Fruit fly (Drosophila melanogaster): ENCODE measurements around the gene Poxm.

Gene Poxm

dm6 chr3R:8282727-8283126, 50.9 kb downstream of the Poxm start (continued):
- no peak for TF ChIP-seq CG10631 (GFP tag; optimal IDR thresholded peaks at IDR 0.05)
- peak; percentile 81 for TF ChIP-seq svp (GFP tag)
- TF ChIP-seq CG8319 (GFP tag; optimal IDR thresholded peaks at IDR 0.05), result no peak
- TF ChIP-seq vri (GFP tag; optimal IDR thresholded peaks at IDR 0.05), result peak; percentile 5
- no peak for TF ChIP-seq salr (GFP tag; optimal IDR thresholded peaks at IDR 0.05)
- TF ChIP-seq CG9139 (GFP tag; optimal IDR thresholded peaks at IDR 0.05), result no peak
- no peak for TF ChIP-seq dac (GFP tag; optimal IDR thresholded peaks at IDR 0.05)
- no peak for TF ChIP-seq CG11762 (GFP tag; optimal IDR thresholded peaks at IDR 0.05; ENCODE audit: insufficient read depth)
- no peak for TF ChIP-seq fkh (GFP tag; optimal IDR thresholded peaks at IDR 0.05)
- no peak for TF ChIP-seq spab (GFP tag; optimal IDR thresholded peaks at IDR 0.05)
- peak; percentile 59 for TF ChIP-seq Sox102F (GFP tag; optimal IDR thresholded peaks at IDR 0.05)

dm6 chr3R:8279970-8280369, 53.6 kb downstream of the Poxm start:
- TF ChIP-seq svp (GFP tag) (peak; percentile 93), esn (GFP tag; optimal IDR thresholded peaks at IDR 0.05) (peak; percentile 16), Blimp-1 (GFP tag; optimal IDR thresholded peaks at IDR 0.05) (no peak), CG8119 (GFP tag; IDR thresholded peaks at IDR 0.05) (no peak), Eip78C (GFP tag) (peak; percentile 38), Sox102F (GFP tag; optimal IDR thresholded peaks at IDR 0.05) (no peak)

dm6 chr3R:8277494-8278293, 55.9 kb downstream of the Poxm start, which contains the start of gene ato:
ato (plus strand) TSS chr3R:8278052.
- 0 out of 3 replicates have a peak, but pooled peaks have one; percentile 18 for TF ChIP-seq CG6163 (GFP tag; IDR thresholded peaks at IDR 0.05)
- TF ChIP-seq CG7368 (GFP tag; optimal IDR thresholded peaks at IDR 0.05), result no peak
- TF ChIP-seq ss (GFP tag; optimal IDR thresholded peaks at IDR 0.05), result peak in 1 of 2 experiments; percentile 5

DNA sequence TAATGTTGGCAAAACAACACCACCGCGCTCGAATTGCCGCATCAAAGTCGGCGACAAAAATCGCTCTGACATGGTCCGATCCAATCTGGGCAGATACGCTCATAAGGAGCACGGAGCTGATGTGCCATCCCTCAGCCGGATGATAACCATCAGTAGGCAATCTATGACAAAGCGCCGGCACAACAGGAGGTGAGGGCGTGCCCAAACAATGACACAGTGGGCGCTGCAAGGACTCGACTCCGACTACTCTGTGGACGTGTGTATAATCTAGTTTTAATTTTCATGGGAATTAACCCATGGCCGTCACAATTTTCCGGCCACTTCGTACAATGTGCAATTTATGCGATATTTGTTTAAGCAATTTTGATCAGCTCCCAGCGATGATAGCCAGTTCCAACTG, 58.6 kb downstream of the Poxm start:
- no peak for TF ChIP-seq CG3032 (tag; optimal IDR thresholded peaks at IDR 0.05)
- TF ChIP-seq CG11902 (GFP tag; optimal IDR thresholded peaks at IDR 0.05), result no peak
- no peak for TF ChIP-seq acj6 (GFP tag; optimal IDR thresholded peaks at IDR 0.05)

DNA sequence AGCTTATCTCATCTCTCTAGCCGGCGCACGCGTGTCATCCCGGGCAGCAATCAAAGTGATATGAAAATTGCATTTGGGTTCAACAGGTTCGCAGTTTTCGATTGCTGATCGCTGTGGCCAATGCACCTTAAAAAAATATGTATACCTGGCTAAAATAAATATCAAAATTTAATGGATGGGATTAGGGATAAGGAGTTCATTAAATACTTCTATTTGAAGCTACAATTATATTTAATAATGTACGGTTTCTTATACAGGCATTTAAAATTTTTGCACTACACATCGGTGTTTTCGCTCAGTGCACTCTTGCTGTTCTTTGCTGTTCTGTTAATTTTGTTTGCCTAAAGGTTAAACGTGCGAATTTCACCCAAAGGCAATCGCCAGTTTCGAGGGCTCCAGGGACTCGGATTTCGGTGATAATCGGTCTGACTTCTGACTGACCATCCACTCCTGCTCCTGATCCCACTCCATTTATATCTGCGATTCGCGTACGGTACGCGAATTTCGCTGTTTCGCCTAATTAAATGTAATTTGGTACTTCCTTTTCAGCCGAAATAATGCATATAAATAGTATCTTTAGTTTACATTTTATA, 60.9 kb downstream of the Poxm start:
- TF ChIP-seq dac (GFP tag; optimal IDR thresholded peaks at IDR 0.05) (no peak), achi (GFP tag; optimal IDR thresholded peaks at IDR 0.05) (no peak), salr (GFP tag; optimal IDR thresholded peaks at IDR 0.05) (no peak), Lpt (GFP tag; optimal IDR thresholded peaks at IDR 0.05) (no peak), CG7368 (GFP tag; optimal IDR thresholded peaks at IDR 0.05) (no peak), Eip93F (GFP tag; optimal IDR thresholded peaks at IDR 0.05) (no peak), CG8632 (GFP tag; optimal IDR thresholded peaks at IDR 0.05) (no peak), Met (GFP tag; optimal IDR thresholded peaks at IDR 0.05) (peak; percentile 68), CG11762 (GFP tag; optimal IDR thresholded peaks at IDR 0.05; ENCODE audit: insufficient read depth) (no peak), Hr4 (GFP tag; optimal IDR thresholded peaks at IDR 0.05) (no peak), net (GFP tag; optimal IDR thresholded peaks at IDR 0.05) (no peak), eg (GFP tag; IDR thresholded peaks at IDR 0.05) (no peak), Sox102F (GFP tag; optimal IDR thresholded peaks at IDR 0.05) (peak; percentile 75), CG10669 (GFP tag; optimal IDR thresholded peaks at IDR 0.05) (no peak), cyc (GFP tag; optimal IDR thresholded peaks at IDR 0.05) (peak; percentile 74), CG3032 (tag; optimal IDR thresholded peaks at IDR 0.05) (no peak), CG10631 (GFP tag; optimal IDR thresholded peaks at IDR 0.05) (no peak), CG6163 (GFP tag; IDR thresholded peaks at IDR 0.05) (no peak), CG15336 (GFP tag; IDR thresholded peaks at IDR 0.05) (no peak), Eip75B (GFP tag; optimal IDR thresholded peaks at IDR 0.05) (no peak), CG8119 (GFP tag; IDR thresholded peaks at IDR 0.05) (no peak), esn (GFP tag; optimal IDR thresholded peaks at IDR 0.05) (peak; percentile 72), CG8319 (GFP tag; optimal IDR thresholded peaks at IDR 0.05) (no peak), CG34406 (GFP tag; optimal IDR thresholded peaks at IDR 0.05) (peak; percentile 42), Sox15 (GFP tag; optimal IDR thresholded peaks at IDR 0.05) (no peak), fkh (GFP tag; optimal IDR thresholded peaks at IDR 0.05) (no peak), CG11294 (GFP tag; IDR thresholded peaks at IDR 0.05) (no peak), Gug (GFP tag; IDR thresholded peaks at IDR 0.05) (no peak), Hr39 (GFP tag; optimal IDR thresholded peaks at IDR 0.05) (peak; percentile 69), CG6854 (GFP tag; optimal IDR thresholded peaks at IDR 0.05) (no peak), pdm3 (GFP tag; optimal IDR thresholded peaks at IDR 0.05) (no peak), CG11902 (GFP tag; optimal IDR thresholded peaks at IDR 0.05) (no peak), spab (GFP tag; optimal IDR thresholded peaks at IDR 0.05) (no peak)

All from whole organism, prepupa.